Fruit fly (Drosophila melanogaster) whole organism, embryonic: ENCODE data around the gene CG4293.

Source experiments
- Atf3 ChIP-seq: fragments of 200-800 bp; sonication (Bioruptor generic); optimal IDR thresholded peaks from 3 replicates; lab custom pipeline; 2016; ENCODE audit warnings: missing biosample characterization, missing genetic modification characterization
- BEAF-32 ChIP-seq: fragments of 200-800 bp; sonication (Bioruptor generic); optimal IDR thresholded peaks from 3 replicates; lab custom pipeline; 2017; ENCODE audit warnings: missing biosample characterization, missing genetic modification characterization, mild to moderate bottlenecking, moderate library complexity, missing genetic modification reagents
- CG10147 ChIP-seq: fragments of 200-800 bp; sonication (Bioruptor generic); optimal IDR thresholded peaks from 2 replicates; lab custom pipeline; 2019; ENCODE audit warnings: missing biosample characterization, mild to moderate bottlenecking, missing genetic modification characterization, moderate library complexity
- CG10366 ChIP-seq: fragments of 200-800 bp; sonication (Bioruptor generic); IDR thresholded peaks from 2 replicates; pipeline ENCODE4 v1.3.6; 2022; ENCODE audit warnings: missing biosample characterization, missing genetic modification characterization
- CG10959 ChIP-seq: fragments of 200-800 bp; sonication (Bioruptor generic); IDR thresholded peaks from 2 replicates; pipeline ENCODE4 v1.3.6; 2022; ENCODE audit warnings: missing biosample characterization, missing genetic modification characterization
- CG10979 ChIP-seq: fragments of 200-800 bp; sonication (Bioruptor generic); optimal IDR thresholded peaks from 2 replicates; lab custom pipeline; 2018; ENCODE audit warnings: missing biosample characterization, mild to moderate bottlenecking, missing genetic modification characterization, moderate library complexity
- CG14965 ChIP-seq: fragments of 200-800 bp; sonication (Bioruptor generic); optimal IDR thresholded peaks from 2 replicates; lab custom pipeline; 2016; ENCODE audit warnings: missing biosample characterization, missing genetic modification characterization, borderline replicate concordance
- CG15696 ChIP-seq: fragments of 200-800 bp; sonication (Bioruptor generic); optimal IDR thresholded peaks from 2 replicates; lab custom pipeline; 2019; ENCODE audit warnings: missing biosample characterization, mild to moderate bottlenecking, missing genetic modification characterization, moderate library complexity
- CG1647 ChIP-seq: fragments of 200-800 bp; sonication (Bioruptor generic); optimal IDR thresholded peaks from 3 replicates; lab custom pipeline; 2016; ENCODE audit warnings: missing biosample characterization, missing genetic modification characterization
- CG18011 ChIP-seq: fragments of 200-800 bp; sonication (Bioruptor generic); optimal IDR thresholded peaks from 2 replicates; lab custom pipeline; 2017; ENCODE audit warnings: missing biosample characterization, missing genetic modification characterization, mild to moderate bottlenecking, moderate library complexity, missing genotype
- CG2129 ChIP-seq: fragments of 200-800 bp; sonication (Bioruptor generic); IDR thresholded peaks from 2 replicates; pipeline ENCODE4 v1.3.6; 2022; ENCODE audit warnings: missing biosample characterization, missing genetic modification characterization; ENCODE audit not compliant: partially characterized antibody
- CG3281 ChIP-seq: fragments of 200-800 bp; sonication (Bioruptor generic); optimal IDR thresholded peaks from 3 replicates; lab custom pipeline; 2017; ENCODE audit warnings: missing biosample characterization, mild to moderate bottlenecking, missing genetic modification characterization
- CG34422 ChIP-seq: fragments of 200-800 bp; sonication (Bioruptor generic); IDR thresholded peaks from 3 replicates; pipeline ENCODE4 v1.3.6; 2022; ENCODE audit warnings: missing biosample characterization, missing genetic modification characterization
- CG43689 ChIP-seq: fragments of 200-800 bp; sonication (Bioruptor generic); IDR thresholded peaks from 2 replicates; pipeline ENCODE4 v1.3.6; 2022; ENCODE audit warnings: missing biosample characterization, missing genetic modification characterization
- CG6254 ChIP-seq: fragments of 200-800 bp; sonication (Bioruptor generic); optimal IDR thresholded peaks from 3 replicates; lab custom pipeline; 2017; ENCODE audit warnings: mild to moderate bottlenecking, missing biosample characterization, missing genetic modification reagents, missing genetic modification characterization
- CG6791 ChIP-seq: fragments of 200-800 bp; sonication (Bioruptor generic); IDR thresholded peaks from 3 replicates; pipeline ENCODE4 v1.3.6; 2022; ENCODE audit warnings: missing biosample characterization, missing genetic modification characterization; ENCODE audit not compliant: partially characterized antibody
- CG7271 ChIP-seq: fragments of 200-800 bp; sonication (Bioruptor generic); optimal IDR thresholded peaks from 2 replicates; lab custom pipeline; 2018; ENCODE audit warnings: missing biosample characterization, mild to moderate bottlenecking, missing genetic modification characterization, moderate library complexity
- CG8290 ChIP-seq, 3 experiments: fragments of 200-800 bp; sonication (Bioruptor generic); optimal IDR thresholded peaks; 2 replicates each; lab custom pipeline; 2016 to 2019; ENCODE audit warnings: missing biosample characterization in 3 of 3, missing genetic modification characterization in 3 of 3, mild to moderate bottlenecking in 2 of 3, moderate library complexity in 1 of 3
- CG8924 ChIP-seq: fragments of 200-800 bp; optimal IDR thresholded peaks from 3 replicates; lab custom pipeline; 2019; ENCODE audit warnings: missing biosample characterization, mild to moderate bottlenecking, missing genetic modification characterization, moderate library complexity
- CG9932 ChIP-seq: fragments of 200-800 bp; sonication (Bioruptor generic); IDR thresholded peaks from 2 replicates; pipeline ENCODE4 v1.3.6; 2022; ENCODE audit warnings: missing biosample characterization, missing genetic modification characterization
- Dll ChIP-seq: fragments of 200-800 bp; sonication (Bioruptor generic); IDR thresholded peaks from 4 replicates; pipeline ENCODE4 v1.3.6; 2022; ENCODE audit warnings: missing biosample characterization, missing genetic modification characterization; ENCODE audit not compliant: partially characterized antibody
- Dp ChIP-seq: fragments of 200-800 bp; sonication (Bioruptor generic); optimal IDR thresholded peaks from 2 replicates; lab custom pipeline; 2018; ENCODE audit warnings: missing biosample characterization, mild to moderate bottlenecking, missing genetic modification characterization, moderate library complexity
- H15 ChIP-seq: fragments of 200-800 bp; sonication (Bioruptor generic); IDR thresholded peaks from 3 replicates; pipeline ENCODE4 v1.3.6; 2022; ENCODE audit warnings: missing biosample characterization, missing genetic modification characterization
- HLH4C ChIP-seq: fragments of 200-800 bp; sonication (Bioruptor generic); IDR thresholded peaks from 3 replicates; pipeline ENCODE4 v1.3.6; 2022; ENCODE audit warnings: missing biosample characterization, missing genetic modification characterization; ENCODE audit not compliant: partially characterized antibody
- HLH54F ChIP-seq: fragments of 200-800 bp; sonication (Bioruptor generic); optimal IDR thresholded peaks from 3 replicates; lab custom pipeline; 2016; ENCODE audit warnings: missing biosample characterization, missing genetic modification characterization
- Lhr ChIP-seq: fragments of 200-800 bp; sonication (Bioruptor generic); optimal IDR thresholded peaks from 3 replicates; lab custom pipeline; 2017; ENCODE audit warnings: mild to moderate bottlenecking, missing biosample characterization, missing genetic modification reagents, missing genetic modification characterization
- Max ChIP-seq: fragments of 200-800 bp; sonication (Bioruptor generic); optimal IDR thresholded peaks from 2 replicates; lab custom pipeline; 2016; ENCODE audit warnings: missing biosample characterization, mild to moderate bottlenecking, missing genetic modification characterization
- Med ChIP-seq: fragments of 200-800 bp; sonication (Bioruptor generic); peaks from one replicate; lab custom pipeline; 2016; ENCODE audit warnings: missing biosample characterization, missing genetic modification characterization, mild to moderate bottlenecking, inconsistent platforms, moderate library complexity
- PHDP ChIP-seq: fragments of 200-800 bp; sonication (Bioruptor generic); optimal IDR thresholded peaks from 3 replicates; lab custom pipeline; 2018; ENCODE audit warnings: missing biosample characterization, mild to moderate bottlenecking, missing genetic modification characterization, moderate library complexity
- Sin3A ChIP-seq: fragments of >200 bp; optimal IDR thresholded peaks from 2 replicates; lab custom pipeline; 2018
- Tbp ChIP-seq: fragments of >200 bp; optimal IDR thresholded peaks from 2 replicates; lab custom pipeline; 2018; ENCODE audit warnings: missing biosample characterization, missing genetic modification characterization
- Trl ChIP-seq, 3 experiments: fragments of >200 bp in 2 of 3; fragments of 200-800 bp in 1 of 3; sonication (Bioruptor generic) in 1 of 3; optimal IDR thresholded peaks; 2 replicates in 1 of 3; 3 replicates in 2 of 3; lab custom pipeline; 2016 to 2017; ENCODE audit warnings: missing biosample characterization in 1 of 3, missing genetic modification characterization in 1 of 3
- ase ChIP-seq: fragments of 200-800 bp; sonication (Bioruptor generic); IDR thresholded peaks from 3 replicates; pipeline ENCODE4 v1.3.6; 2022; ENCODE audit warnings: missing biosample characterization, missing genetic modification characterization
- bab2 ChIP-seq: fragments of 200-800 bp; sonication (Bioruptor generic); optimal IDR thresholded peaks from 2 replicates; lab custom pipeline; 2016; ENCODE audit warnings: missing biosample characterization, missing genetic modification characterization
- fd3F ChIP-seq: fragments of 200-800 bp; sonication (Bioruptor generic); optimal IDR thresholded peaks from 2 replicates; lab custom pipeline; 2018; ENCODE audit warnings: missing biosample characterization, mild to moderate bottlenecking, missing genetic modification characterization, moderate library complexity
- gfzf ChIP-seq: fragments of 200-800 bp; sonication (Bioruptor generic); optimal IDR thresholded peaks from 2 replicates; lab custom pipeline; 2016; ENCODE audit warnings: missing biosample characterization, mild to moderate bottlenecking, missing genetic modification characterization, moderate library complexity
- gsb ChIP-seq: fragments of 200-800 bp; sonication (Bioruptor generic); IDR thresholded peaks from 2 replicates; pipeline ENCODE4 v1.3.6; 2022; ENCODE audit warnings: missing biosample characterization, missing genetic modification characterization
- hb ChIP-seq: fragments of 200-800 bp; sonication (Bioruptor generic); IDR thresholded peaks from 3 replicates; pipeline ENCODE4 v1.3.6; 2022; ENCODE audit warnings: missing biosample characterization, missing genetic modification characterization; ENCODE audit not compliant: partially characterized antibody
- hth ChIP-seq: fragments of >200 bp; optimal IDR thresholded peaks from 2 replicates; lab custom pipeline; 2017; ENCODE audit warnings: inconsistent platforms
- klu ChIP-seq: fragments of 200-800 bp; sonication (Bioruptor generic); IDR thresholded peaks from 2 replicates; pipeline ENCODE4 v1.3.6; 2022; ENCODE audit warnings: missing biosample characterization, missing genetic modification characterization
- kni ChIP-seq: fragments of 200-800 bp; sonication (Bioruptor generic); optimal IDR thresholded peaks from 3 replicates; lab custom pipeline; 2017; ENCODE audit warnings: mild to moderate bottlenecking, missing biosample characterization, missing genetic modification reagents, missing genetic modification characterization
- sc ChIP-seq, 3 experiments: fragments of >200 bp in 2 of 3; fragments of 200-800 bp in 1 of 3; sonication (Bioruptor generic) in 1 of 3; optimal IDR thresholded peaks; 2 replicates in 2 of 3; 3 replicates in 1 of 3; lab custom pipeline; 2017; ENCODE audit warnings: mild to moderate bottlenecking in 1 of 3, missing biosample characterization in 1 of 3, missing genetic modification characterization in 1 of 3, missing genetic modification reagents in 1 of 3
- sisA ChIP-seq: fragments of 200-800 bp; sonication (Bioruptor generic); IDR thresholded peaks from 2 replicates; pipeline ENCODE4 v1.3.6; 2022; ENCODE audit warnings: missing biosample characterization, missing genetic modification characterization
- sqz ChIP-seq: fragments of 200-800 bp; sonication (Bioruptor generic); optimal IDR thresholded peaks from 3 replicates; lab custom pipeline; 2018; ENCODE audit warnings: missing biosample characterization, mild to moderate bottlenecking, missing genetic modification characterization
- sug ChIP-seq: fragments of 200-800 bp; optimal IDR thresholded peaks from 2 replicates; lab custom pipeline; 2019; ENCODE audit warnings: missing biosample characterization, mild to moderate bottlenecking, missing genetic modification characterization, moderate library complexity
- tio ChIP-seq: fragments of 200-800 bp; sonication (Bioruptor generic); optimal IDR thresholded peaks from 2 replicates; lab custom pipeline; 2017; ENCODE audit warnings: missing biosample characterization, missing genetic modification characterization, inconsistent platforms
- tll ChIP-seq, 2 experiments: fragments of 200-800 bp in 1 of 2; fragments of >200 bp in 1 of 2; sonication (Bioruptor generic) in 1 of 2; optimal IDR thresholded peaks; 2 replicates each; lab custom pipeline; 2017 to 2019; ENCODE audit warnings: missing biosample characterization in 2 of 2, missing genetic modification characterization in 2 of 2, mild to moderate bottlenecking in 1 of 2, moderate library complexity in 1 of 2
- zen2 ChIP-seq: fragments of 200-800 bp; sonication (Bioruptor generic); IDR thresholded peaks from 3 replicates; pipeline ENCODE4 v1.3.6; 2022; ENCODE audit warnings: missing biosample characterization, missing genetic modification characterization; ENCODE audit not compliant: partially characterized antibody

Gene CG4293

dm6 chrX:499589-500041 is 30.5 kb downstream of the CG4293 start (continued):
- TF ChIP-seq BEAF-32 (GFP tag; lab: Kevin White, UChicago) (no peak), gsb (GFP tag; lab: Robert Waterston, UW) (peak; percentile 75), gfzf (GFP tag; lab: Kevin White, UChicago) (no peak), bab2 (peak; percentile 70), CG2129 (GFP tag; lab: Robert Waterston, UW) (no peak), CG18011 (GFP tag; lab: Kevin White, UChicago) (peak; percentile 49), klu (GFP tag; lab: Robert Waterston, UW) (peak; percentile 48; the same call in 1 of the 2 replicates), Sin3A (lab: Kevin White, UChicago) (no peak), Dll (GFP tag; lab: Robert Waterston, UW) (no peak), CG7271 (tag; lab: Kevin White, UChicago) (no peak), CG1647 (GFP tag; lab: Kevin White, UChicago) (peak; percentile 59), PHDP (tag; lab: Kevin White, UChicago) (peak; percentile 87), H15 (peak; percentile 63; the same call in 1 of the 3 replicates), tll (GFP tag; optimal IDR thresholded peaks at IDR 0.05; lab: Kevin White, UChicago) (no peak), CG6254 (peak; percentile 9), CG10959 (0 out of 2 replicates have a peak, but pooled peaks have one; percentile 9), CG14965 (GFP tag; lab: Kevin White, UChicago) (peak; percentile 52), CG15696 (tag; lab: Kevin White, UChicago) (peak; percentile 70), CG6791 (no peak), Dp (GFP tag; lab: Kevin White, UChicago) (no peak), fd3F (peak; percentile 78), sc (optimal IDR thresholded peaks at IDR 0.05; lab: Kevin White, UChicago) (no peak), sc (GFP tag; optimal IDR thresholded peaks at IDR 0.05; lab: Kevin White, UChicago) (peak; percentile 28), CG3281 (GFP tag; lab: Kevin White, UChicago) (peak; percentile 93), ase (peak; percentile 43; the same call in 1 of the 3 replicates), Max (peak; percentile 75), CG9932 (GFP tag; lab: Robert Waterston, UW) (peak; percentile 67), Lhr (GFP tag; lab: Kevin White, UChicago) (no peak), Atf3 (GFP tag; lab: Kevin White, UChicago) (no peak), Trl (optimal IDR thresholded peaks at IDR 0.05; lab: Kevin White, UChicago) (peak in 1 of 2 experiments; percentile 77), Trl (GFP tag; optimal IDR thresholded peaks at IDR 0.05; lab: Kevin White, UChicago) (peak; percentile 72), CG10147 (GFP tag; lab: Kevin White, UChicago) (peak; percentile 88), HLH54F (GFP tag; lab: Kevin White, UChicago) (peak; percentile 80), CG10366 (GFP tag; lab: Robert Waterston, UW) (peak; percentile 55), Med (GFP tag; lab: Kevin White, UChicago) (peak; percentile 98), hth (no peak), CG34422 (GFP tag; lab: Robert Waterston, UW) (0 out of 3 replicates have a peak, but pooled peaks have one; percentile 34), HLH4C (GFP tag; lab: Robert Waterston, UW) (no peak), CG8290 (GFP tag; optimal IDR thresholded peaks at IDR 0.05; lab: Kevin White, UChicago) (peak; percentile 57), CG8290 (tag; optimal IDR thresholded peaks at IDR 0.05; lab: Kevin White, UChicago) (peak; percentile 0 to 84), hb (GFP tag; lab: Robert Waterston, UW) (no peak), kni (GFP tag; lab: Kevin White, UChicago) (peak; percentile 82), CG43689 (0 out of 2 replicates have a peak, but pooled peaks have one; percentile 12), Tbp (GFP tag; lab: Kevin White, UChicago) (no peak), sug (tag; lab: Kevin White, UChicago) (peak; percentile 82), sisA (GFP tag; lab: Robert Waterston, UW) (peak; percentile 60), tio (GFP tag; lab: Kevin White, UChicago) (peak; percentile 64), CG8924 (tag; lab: Kevin White, UChicago) (peak; percentile 86), zen2 (GFP tag; lab: Robert Waterston, UW) (peak; percentile 39; the same call in 1 of the 3 replicates), CG10979 (tag; lab: Kevin White, UChicago) (peak; percentile 66), sqz (GFP tag; lab: Kevin White, UChicago) (peak; percentile 64)
